Fruit fly (Drosophila melanogaster) Kc167 (cell line): ENCODE measurements around the gene CG9166.

ENCODE experiments used
- Myc ChIP-seq: fragments of >200 bp; optimal IDR thresholded peaks from 2 replicates; lab custom pipeline; 2017; ENCODE audit warnings: missing external identifiers
- h ChIP-seq: fragments of >200 bp; optimal IDR thresholded peaks from 3 replicates; lab custom pipeline; 2018; ENCODE audit warnings: missing external identifiers
- insv ChIP-seq: fragments of >200 bp; optimal IDR thresholded peaks from 3 replicates; lab custom pipeline; 2018; ENCODE audit warnings: missing external identifiers
- psq ChIP-seq: fragments of >200 bp; optimal IDR thresholded peaks from 2 replicates; lab custom pipeline; 2017; ENCODE audit warnings: missing external identifiers
- ttk ChIP-seq: sonication (Bioruptor generic); optimal IDR thresholded peaks from 2 replicates; lab custom pipeline; 2017; ENCODE audit warnings: missing external identifiers

- TF ChIP-seq insv (lab: Kevin White, UChicago) (no peak), psq (lab: Kevin White, UChicago) (no peak), h (lab: Kevin White, UChicago) (no peak), ttk (lab: Kevin White, UChicago) (no peak), Myc (lab: Kevin White, UChicago) (no peak)
Measured at dm6 chr3L:1385683-1386246, 34.8 kb downstream of the CG9166 start.
